In genomic region chr3L:11091943-11092609, dm6 we compare ENCODE assay signal across 1 fruit fly cellular context.
TF ChIP-seq lines count a peak whose summit lies in the region.

No protein-coding gene starts in this region.

TF ChIP-seq in whole organism, embryonic, 481 proteins besides CTCF, POLR2A, EP300 and RAD21 (continued from another document and continues in another):
- TF ChIP-seq CG5180 (GFP tag; optimal IDR thresholded peaks at IDR 0.05; lab: Kevin White, UChicago) (peak; percentile 26), tup (GFP tag; optimal IDR thresholded peaks at IDR 0.05; lab: Kevin White, UChicago) (no peak), lab (GFP tag; optimal IDR thresholded peaks at IDR 0.05; lab: Kevin White, UChicago) (peak; percentile 80), ap (GFP tag; IDR thresholded peaks at IDR 0.05; lab: Robert Waterston, UW) (no peak), H15 (GFP tag; IDR thresholded peaks at IDR 0.05; lab: Robert Waterston, UW) (peak; percentile 37; the same call in 2 of the 3 replicates), h (optimal IDR thresholded peaks at IDR 0.05; lab: Kevin White, UChicago) (no peak), CG8388 (GFP tag; optimal IDR thresholded peaks at IDR 0.05; lab: Kevin White, UChicago) (no peak), CrebB (tag; optimal IDR thresholded peaks at IDR 0.05; lab: Kevin White, UChicago) (no peak), Optix (GFP tag; IDR thresholded peaks at IDR 0.05; lab: Robert Waterston, UW) (no peak), btn (GFP tag; optimal IDR thresholded peaks at IDR 0.05; lab: Kevin White, UChicago) (peak; percentile 45), Antp (GFP tag; optimal IDR thresholded peaks at IDR 0.05; lab: Kevin White, UChicago) (peak; percentile 63), gt (GFP tag; IDR thresholded peaks at IDR 0.05; lab: Robert Waterston, UW) (no peak), CG17359 (tag; optimal IDR thresholded peaks at IDR 0.05; lab: Kevin White, UChicago) (peak; percentile 30), Med (GFP tag; lab: Kevin White, UChicago) (peak; percentile 92), Xrp1 (GFP tag; IDR thresholded peaks at IDR 0.05; lab: Robert Waterston, UW) (peak; percentile 57; the same call in 1 of the 2 replicates), CG6791 (GFP tag; IDR thresholded peaks at IDR 0.05; lab: Robert Waterston, UW; ENCODE audit: partially characterized antibody) (peak; percentile 37; the same call in 1 of the 3 replicates), CG10462 (GFP tag; optimal IDR thresholded peaks at IDR 0.05; lab: Kevin White, UChicago) (peak; percentile 43), Lpt (GFP tag; optimal IDR thresholded peaks at IDR 0.05; lab: Kevin White, UChicago) (no peak), fu2 (GFP tag; optimal IDR thresholded peaks at IDR 0.05; lab: Kevin White, UChicago) (peak; percentile 34), phol (tag; optimal IDR thresholded peaks at IDR 0.05; lab: Kevin White, UChicago) (no peak), odd (GFP tag; optimal IDR thresholded peaks at IDR 0.05; lab: Kevin White, UChicago) (no peak), gem (tag; optimal IDR thresholded peaks at IDR 0.05; lab: Kevin White, UChicago) (peak; percentile 10), ab (GFP tag; optimal IDR thresholded peaks at IDR 0.05; lab: Kevin White, UChicago) (no peak), CG10654 (GFP tag; optimal IDR thresholded peaks at IDR 0.05; lab: Kevin White, UChicago) (peak; percentile 37), CG18764 (GFP tag; optimal IDR thresholded peaks at IDR 0.05; lab: Kevin White, UChicago) (peak; percentile 52), CG6175 (GFP tag; IDR thresholded peaks at IDR 0.05; lab: Robert Waterston, UW) (no peak), ind (GFP tag; optimal IDR thresholded peaks at IDR 0.05; lab: Kevin White, UChicago) (peak; percentile 44), Atf6 (GFP tag; IDR thresholded peaks at IDR 0.05; lab: Robert Waterston, UW) (peak; percentile 41; the same call in 1 of the 2 replicates), Dll (GFP tag; IDR thresholded peaks at IDR 0.05; lab: Robert Waterston, UW; ENCODE audit: partially characterized antibody) (no peak), CG34224 (GFP tag; IDR thresholded peaks at IDR 0.05; lab: Robert Waterston, UW; ENCODE audit: partially characterized antibody) (no peak), Xbp1 (GFP tag; optimal IDR thresholded peaks at IDR 0.05; lab: Kevin White, UChicago) (peak; percentile 51), schlank (tag; optimal IDR thresholded peaks at IDR 0.05; lab: Kevin White, UChicago) (no peak), Trl (optimal IDR thresholded peaks at IDR 0.05; lab: Kevin White, UChicago) (no peak), Trl (GFP tag; optimal IDR thresholded peaks at IDR 0.05; lab: Kevin White, UChicago) (peak; percentile 68), sens-2 (GFP tag; IDR thresholded peaks at IDR 0.05; lab: Robert Waterston, UW) (no peak), rib (GFP tag; IDR thresholded peaks at IDR 0.05; lab: Robert Waterston, UW) (no peak), hkb (optimal IDR thresholded peaks at IDR 0.05; lab: Kevin White, UChicago) (no peak), hkb (GFP tag; IDR thresholded peaks at IDR 0.05; lab: Robert Waterston, UW) (0 out of 2 replicates have a peak, but pooled peaks have one; percentile 11), Atf3 (GFP tag; optimal IDR thresholded peaks at IDR 0.05; lab: Kevin White, UChicago) (no peak), CG3995 (GFP tag; optimal IDR thresholded peaks at IDR 0.05; lab: Kevin White, UChicago) (peak; percentile 28), CG11247 (GFP tag; IDR thresholded peaks at IDR 0.05; lab: Robert Waterston, UW) (peak; percentile 68), Sry-δ (GFP tag; optimal IDR thresholded peaks at IDR 0.05; lab: Kevin White, UChicago) (peak; percentile 53), crol (GFP tag; IDR thresholded peaks at IDR 0.05; lab: Robert Waterston, UW) (peak; percentile 86), CG17328 (GFP tag; IDR thresholded peaks at IDR 0.05; lab: Robert Waterston, UW) (peak; percentile 42; the same call in 1 of the 2 replicates), dm (GFP tag; optimal IDR thresholded peaks at IDR 0.05; lab: Kevin White, UChicago) (no peak), Atf-2 (GFP tag; optimal IDR thresholded peaks at IDR 0.05; lab: Kevin White, UChicago) (peak; percentile 34), Ada2b (GFP tag; IDR thresholded peaks at IDR 0.05; lab: Robert Waterston, UW) (no peak), fd102C (GFP tag; optimal IDR thresholded peaks at IDR 0.05; lab: Kevin White, UChicago) (no peak), CoRest (tag; optimal IDR thresholded peaks at IDR 0.05; lab: Kevin White, UChicago) (no peak), grau (tag; optimal IDR thresholded peaks at IDR 0.05; lab: Kevin White, UChicago) (peak; percentile 79), pita (GFP tag; optimal IDR thresholded peaks at IDR 0.05; lab: Kevin White, UChicago) (no peak), CG14014 (GFP tag; IDR thresholded peaks at IDR 0.05; lab: Robert Waterston, UW) (0 out of 2 replicates have a peak, but pooled peaks have one; percentile 8), Hr39 (optimal IDR thresholded peaks at IDR 0.05; lab: Kevin White, UChicago) (no peak), CG9932 (GFP tag; IDR thresholded peaks at IDR 0.05; lab: Robert Waterston, UW) (peak; percentile 53), Sin3A (optimal IDR thresholded peaks at IDR 0.05; lab: Kevin White, UChicago) (no peak), ro (GFP tag; IDR thresholded peaks at IDR 0.05; lab: Robert Waterston, UW) (no peak), Nf-YA (GFP tag; IDR thresholded peaks at IDR 0.05; lab: Robert Waterston, UW) (no peak), vvl (GFP tag; IDR thresholded peaks at IDR 0.05; lab: Robert Waterston, UW) (peak; percentile 79), run (tag; optimal IDR thresholded peaks at IDR 0.05; lab: Kevin White, UChicago) (no peak), sc (optimal IDR thresholded peaks at IDR 0.05; lab: Kevin White, UChicago) (no peak), sc (GFP tag; optimal IDR thresholded peaks at IDR 0.05; lab: Kevin White, UChicago) (no peak), C15 (GFP tag; IDR thresholded peaks at IDR 0.05; lab: Robert Waterston, UW) (no peak), br (optimal IDR thresholded peaks at IDR 0.05; lab: Kevin White, UChicago) (no peak), CG8089 (GFP tag; optimal IDR thresholded peaks at IDR 0.05; lab: Kevin White, UChicago) (peak; percentile 34), Hey (tag; optimal IDR thresholded peaks at IDR 0.05; lab: Kevin White, UChicago) (no peak), CG4360 (GFP tag; IDR thresholded peaks at IDR 0.05; lab: Robert Waterston, UW) (no peak), CG3726 (GFP tag; IDR thresholded peaks at IDR 0.05; lab: Robert Waterston, UW) (no peak), CG13424 (tag; optimal IDR thresholded peaks at IDR 0.05; lab: Kevin White, UChicago) (no peak), Bdp1 (GFP tag; optimal IDR thresholded peaks at IDR 0.05; lab: Kevin White, UChicago) (peak; percentile 50), chinmo (GFP tag; IDR thresholded peaks at IDR 0.05; lab: Robert Waterston, UW; ENCODE audit: partially characterized antibody) (peak; percentile 94), Lhr (GFP tag; optimal IDR thresholded peaks at IDR 0.05; lab: Kevin White, UChicago) (no peak), CG12744 (GFP tag; optimal IDR thresholded peaks at IDR 0.05; lab: Kevin White, UChicago) (no peak), toy (GFP tag; IDR thresholded peaks at IDR 0.05; lab: Robert Waterston, UW) (no peak), NfI (GFP tag; optimal IDR thresholded peaks at IDR 0.05; lab: Kevin White, UChicago) (peak; percentile 62), jumu (GFP tag; optimal IDR thresholded peaks at IDR 0.05; lab: Kevin White, UChicago) (peak; percentile 78), CG3407 (GFP tag; optimal IDR thresholded peaks at IDR 0.05; lab: Kevin White, UChicago) (peak; percentile 32), B-H1 (GFP tag; IDR thresholded peaks at IDR 0.05; lab: Robert Waterston, UW) (no peak), Rfx (GFP tag; IDR thresholded peaks at IDR 0.05; lab: Robert Waterston, UW) (peak; percentile 53), CG30020 (tag; optimal IDR thresholded peaks at IDR 0.05; lab: Kevin White, UChicago) (no peak), CG1603 (tag; optimal IDR thresholded peaks at IDR 0.05; lab: Kevin White, UChicago) (peak; percentile 32), exex (tag; optimal IDR thresholded peaks at IDR 0.05; lab: Kevin White, UChicago) (no peak), CG17361 (GFP tag; IDR thresholded peaks at IDR 0.05; lab: Robert Waterston, UW) (no peak), wek (GFP tag; optimal IDR thresholded peaks at IDR 0.05; lab: Kevin White, UChicago) (no peak), Vsx1 (GFP tag; optimal IDR thresholded peaks at IDR 0.05; lab: Kevin White, UChicago) (peak; percentile 47), fru (optimal IDR thresholded peaks at IDR 0.05; lab: Kevin White, UChicago) (no peak), tgo (GFP tag; IDR thresholded peaks at IDR 0.05; lab: Robert Waterston, UW) (peak; percentile 34; the same call in 2 of the 3 replicates), HLHmδ (GFP tag; optimal IDR thresholded peaks at IDR 0.05; lab: Kevin White, UChicago) (peak; percentile 33), hb (GFP tag; IDR thresholded peaks at IDR 0.05; lab: Robert Waterston, UW; ENCODE audit: partially characterized antibody) (no peak), hbn (GFP tag; IDR thresholded peaks at IDR 0.05; lab: Robert Waterston, UW; ENCODE audit: partially characterized antibody) (no peak; the same call in 1 of the 2 replicates), B-H2 (GFP tag; optimal IDR thresholded peaks at IDR 0.05; lab: Kevin White, UChicago) (no peak), CG18476 (GFP tag; optimal IDR thresholded peaks at IDR 0.05; lab: Kevin White, UChicago) (no peak), shn (GFP tag; optimal IDR thresholded peaks at IDR 0.05; lab: Kevin White, UChicago) (peak; percentile 51), CG14860 (GFP tag; IDR thresholded peaks at IDR 0.05; lab: Robert Waterston, UW; ENCODE audit: partially characterized antibody) (no peak), CG2199 (GFP tag; IDR thresholded peaks at IDR 0.05; lab: Robert Waterston, UW) (0 out of 3 replicates have a peak, but pooled peaks have one; percentile 46), gsb-n (tag; optimal IDR thresholded peaks at IDR 0.05; lab: Kevin White, UChicago) (peak; percentile 19), CG9797 (GFP tag; optimal IDR thresholded peaks at IDR 0.05; lab: Kevin White, UChicago) (no peak), trem (tag; optimal IDR thresholded peaks at IDR 0.05; lab: Kevin White, UChicago) (peak; percentile 32), CG16863 (GFP tag; optimal IDR thresholded peaks at IDR 0.05; lab: Kevin White, UChicago) (peak; percentile 42), CG31441 (GFP tag; IDR thresholded peaks at IDR 0.05; lab: Robert Waterston, UW) (no peak), scrt (GFP tag; optimal IDR thresholded peaks at IDR 0.05; lab: Kevin White, UChicago) (no peak), vnd (GFP tag; IDR thresholded peaks at IDR 0.05; lab: Robert Waterston, UW; ENCODE audit: partially characterized antibody) (no peak), CG18599 (GFP tag; optimal IDR thresholded peaks at IDR 0.05; lab: Kevin White, UChicago) (peak; percentile 47), Elba2 (GFP tag; optimal IDR thresholded peaks at IDR 0.05; lab: Kevin White, UChicago) (peak; percentile 27), NFAT (GFP tag; IDR thresholded peaks at IDR 0.05; lab: Robert Waterston, UW) (no peak; the same call in 1 of the 2 replicates), nerfin-1 (tag; optimal IDR thresholded peaks at IDR 0.05; lab: Kevin White, UChicago) (no peak), CG9876 (GFP tag; optimal IDR thresholded peaks at IDR 0.05; lab: Kevin White, UChicago) (peak; percentile 59), H2.0 (GFP tag; IDR thresholded peaks at IDR 0.05; lab: Robert Waterston, UW) (peak; percentile 19; the same call in 1 of the 2 replicates), disco-r (GFP tag; optimal IDR thresholded peaks at IDR 0.05; lab: Kevin White, UChicago) (peak; percentile 18), bowl (GFP tag; IDR thresholded peaks at IDR 0.05; lab: Robert Waterston, UW) (no peak), CG4282 (GFP tag; optimal IDR thresholded peaks at IDR 0.05; lab: Kevin White, UChicago) (no peak), Usf (GFP tag; optimal IDR thresholded peaks at IDR 0.05; lab: Kevin White, UChicago) (no peak), CG12659 (GFP tag; optimal IDR thresholded peaks at IDR 0.05; lab: Kevin White, UChicago) (peak; percentile 61), Neu2 (GFP tag; optimal IDR thresholded peaks at IDR 0.05; lab: Kevin White, UChicago; ENCODE audit: borderline replicate concordance) (no peak), CG12219 (GFP tag; optimal IDR thresholded peaks at IDR 0.05; lab: Kevin White, UChicago) (no peak), otp (GFP tag; IDR thresholded peaks at IDR 0.05; lab: Robert Waterston, UW) (no peak; the same call in 2 of the 3 replicates), CG12299 (tag; optimal IDR thresholded peaks at IDR 0.05; lab: Kevin White, UChicago) (no peak), CG15479 (GFP tag; optimal IDR thresholded peaks at IDR 0.05; lab: Kevin White, UChicago) (no peak), ewg (GFP tag; optimal IDR thresholded peaks at IDR 0.05; lab: Kevin White, UChicago) (peak; percentile 7), Ets65A (GFP tag; lab: Kevin White, UChicago) (peak; percentile 68), sisA (GFP tag; IDR thresholded peaks at IDR 0.05; lab: Robert Waterston, UW) (no peak), so (GFP tag; IDR thresholded peaks at IDR 0.05; lab: Robert Waterston, UW) (no peak), Doc2 (GFP tag; IDR thresholded peaks at IDR 0.05; lab: Robert Waterston, UW) (no peak), Dfd (GFP tag; optimal IDR thresholded peaks at IDR 0.05; lab: Kevin White, UChicago) (no peak), CG17829 (tag; optimal IDR thresholded peaks at IDR 0.05; lab: Kevin White, UChicago) (peak; percentile 31), CG10209 (GFP tag; optimal IDR thresholded peaks at IDR 0.05; lab: Kevin White, UChicago) (peak; percentile 34), MESR4 (GFP tag; optimal IDR thresholded peaks at IDR 0.05; lab: Kevin White, UChicago) (no peak), eyg (GFP tag; optimal IDR thresholded peaks at IDR 0.05; lab: Kevin White, UChicago) (peak; percentile 27), Sox100B (GFP tag; optimal IDR thresholded peaks at IDR 0.05; lab: Kevin White, UChicago) (peak; percentile 14), ac (GFP tag; optimal IDR thresholded peaks at IDR 0.05; lab: Kevin White, UChicago) (no peak), Jarid2 (GFP tag; optimal IDR thresholded peaks at IDR 0.05; lab: Kevin White, UChicago) (no peak), grn (GFP tag; optimal IDR thresholded peaks at IDR 0.05; lab: Kevin White, UChicago) (no peak), HLH54F (GFP tag; optimal IDR thresholded peaks at IDR 0.05; lab: Kevin White, UChicago) (peak; percentile 72), knrl (GFP tag; IDR thresholded peaks at IDR 0.05; lab: Robert Waterston, UW; ENCODE audit: partially characterized antibody) (peak; percentile 15; the same call in 1 of the 3 replicates), lola (GFP tag; optimal IDR thresholded peaks at IDR 0.05; lab: Kevin White, UChicago) (no peak)
